Worm (Caenorhabditis elegans): ENCODE measurements around the gene Y42A5A.1.

ce11 chrV:11119294-11119755 lies 31.6 kb downstream of the Y42A5A.1 start, which contains the start of gene scb-1:
- TF ChIP-seq flt-1 (GFP tag; IDR thresholded peaks at IDR 0.05) (no peak), klf-2 (GFP tag; conservative IDR thresholded peaks at IDR 0.05) (no peak), med-1 (GFP tag; optimal IDR thresholded peaks at IDR 0.05; ENCODE audit: insufficient read depth) (no peak)
